Fruit fly (Drosophila melanogaster): ENCODE results near the gene CG18284.

CG18284 gene

dm6 chr2L:10676933-10677714 is 33.4 kb downstream of the CG18284 start, which contains the start of gene CG17104 (continued):
- TF ChIP-seq Blimp-1 (GFP tag; optimal IDR thresholded peaks at IDR 0.05) (peak; percentile 64), Dfd (GFP tag; optimal IDR thresholded peaks at IDR 0.05) (no peak), hkb (optimal IDR thresholded peaks at IDR 0.05) (no peak), hkb (GFP tag; IDR thresholded peaks at IDR 0.05) (peak; percentile 49; the same call in 1 of the 2 replicates), Sry-δ (GFP tag; optimal IDR thresholded peaks at IDR 0.05) (no peak), CG10147 (GFP tag; optimal IDR thresholded peaks at IDR 0.05) (no peak), Sry-β (GFP tag; optimal IDR thresholded peaks at IDR 0.05) (no peak), CG1024 (GFP tag; IDR thresholded peaks at IDR 0.05) (no peak), Vsx1 (GFP tag; optimal IDR thresholded peaks at IDR 0.05) (no peak), slou (GFP tag; optimal IDR thresholded peaks at IDR 0.05) (no peak), E2f1 (GFP tag; IDR thresholded peaks at IDR 0.05) (no peak), CG2120 (GFP tag; optimal IDR thresholded peaks at IDR 0.05) (peak; percentile 62), Mrtf (GFP tag; IDR thresholded peaks at IDR 0.05) (no peak), CG18599 (GFP tag; optimal IDR thresholded peaks at IDR 0.05) (peak; percentile 28), CG2889 (GFP tag; IDR thresholded peaks at IDR 0.05) (no peak), CG4730 (GFP tag; IDR thresholded peaks at IDR 0.05) (no peak), psq (GFP tag; optimal IDR thresholded peaks at IDR 0.05) (no peak), CG17912 (GFP tag; optimal IDR thresholded peaks at IDR 0.05) (no peak), sna (GFP tag; IDR thresholded peaks at IDR 0.05; ENCODE audit: partially characterized antibody) (no peak), CG2678 (tag; optimal IDR thresholded peaks at IDR 0.05) (peak; percentile 56), esg (GFP tag; conservative IDR thresholded peaks at IDR 0.05) (0 out of 2 replicates have a peak, but pooled peaks have one; percentile 18), CG42726 (GFP tag; IDR thresholded peaks at IDR 0.05; ENCODE audit: partially characterized antibody) (no peak)

- TF ChIP-seq Trl (optimal IDR thresholded peaks at IDR 0.05), result peak in 1 of 2 experiments; percentile 7
- no peak for TF ChIP-seq Trl (GFP tag; optimal IDR thresholded peaks at IDR 0.05)
- no peak for TF ChIP-seq Bgb (GFP tag; IDR thresholded peaks at IDR 0.05; ENCODE audit: partially characterized antibody)
- 0 out of 3 replicates have a peak, but pooled peaks have one; percentile 33 for TF ChIP-seq ken (GFP tag; IDR thresholded peaks at IDR 0.05)
- peak; percentile 92 for TF ChIP-seq sd (tag; optimal IDR thresholded peaks at IDR 0.05)
- peak; percentile 28 for TF ChIP-seq sens (GFP tag)
- no peak for TF ChIP-seq B-H2 (GFP tag; optimal IDR thresholded peaks at IDR 0.05)
- 0 out of 3 replicates have a peak, but pooled peaks have one; percentile 0 for TF ChIP-seq Aef1 (GFP tag; IDR thresholded peaks at IDR 0.05)
- TF ChIP-seq CG5180 (GFP tag; optimal IDR thresholded peaks at IDR 0.05), result peak; percentile 47
These were observed 33.9 kb downstream of the CG18284 start for dm6 chr2L:10677715-10678088.

dm6 chr2L:10679568-10679967 is 35.8 kb downstream of the CG18284 start:
- TF ChIP-seq Meics (GFP tag; optimal IDR thresholded peaks at IDR 0.05) (peak; percentile 5), Atf6 (GFP tag; IDR thresholded peaks at IDR 0.05) (peak; percentile 15; the same call in 1 of the 2 replicates), CG32532 (GFP tag; IDR thresholded peaks at IDR 0.05) (peak; percentile 28; the same call in 1 of the 2 replicates), CG9932 (GFP tag; IDR thresholded peaks at IDR 0.05) (peak; percentile 47; the same call in 1 of the 2 replicates), CG11504 (tag; optimal IDR thresholded peaks at IDR 0.05) (peak; percentile 38), gem (tag; optimal IDR thresholded peaks at IDR 0.05) (peak; percentile 17), kay (GFP tag; optimal IDR thresholded peaks at IDR 0.05) (peak; percentile 6), CG3726 (GFP tag; IDR thresholded peaks at IDR 0.05) (no peak), D19A (tag; optimal IDR thresholded peaks at IDR 0.05) (peak; percentile 16), Dref (GFP tag; IDR thresholded peaks at IDR 0.05) (no peak), Hr51 (GFP tag; optimal IDR thresholded peaks at IDR 0.05) (peak in 1 of 2 experiments; percentile 20), CG2120 (GFP tag; optimal IDR thresholded peaks at IDR 0.05) (peak; percentile 15), sisA (GFP tag; IDR thresholded peaks at IDR 0.05) (0 out of 2 replicates have a peak, but pooled peaks have one; percentile 10), Rfx (GFP tag; IDR thresholded peaks at IDR 0.05) (peak; percentile 22; the same call in 1 of the 2 replicates), run (tag; optimal IDR thresholded peaks at IDR 0.05) (no peak), Med (GFP tag) (peak; percentile 74), al (GFP tag; IDR thresholded peaks at IDR 0.05) (0 out of 2 replicates have a peak, but pooled peaks have one; percentile 15), dmrt99B (tag; optimal IDR thresholded peaks at IDR 0.05) (peak; percentile 12), btn (GFP tag; optimal IDR thresholded peaks at IDR 0.05) (no peak)
